Fruit fly (Drosophila melanogaster) whole organism, embryonic: ENCODE results near the gene bark.

Source experiments
- Bgb ChIP-seq: fragments of 200-800 bp; sonication (Bioruptor generic); IDR thresholded peaks from 2 replicates; pipeline ENCODE4 v1.3.6; 2022; ENCODE audit warnings: missing biosample characterization, missing genetic modification characterization; ENCODE audit not compliant: partially characterized antibody
- C15 ChIP-seq: fragments of 200-800 bp; sonication (Bioruptor generic); IDR thresholded peaks from 3 replicates; pipeline ENCODE4 v1.3.6; 2022; ENCODE audit warnings: missing biosample characterization, missing genetic modification characterization
- CG10431 ChIP-seq: fragments of 200-800 bp; sonication (Bioruptor generic); optimal IDR thresholded peaks from 3 replicates; lab custom pipeline; 2018; ENCODE audit warnings: missing biosample characterization, mild to moderate bottlenecking, missing genetic modification characterization
- CG10565 ChIP-seq: fragments of 200-800 bp; sonication (Bioruptor generic); optimal IDR thresholded peaks from 3 replicates; lab custom pipeline; 2016; ENCODE audit warnings: missing biosample characterization, mild to moderate bottlenecking, missing genetic modification characterization
- CG10979 ChIP-seq: fragments of 200-800 bp; sonication (Bioruptor generic); optimal IDR thresholded peaks from 2 replicates; lab custom pipeline; 2018; ENCODE audit warnings: missing biosample characterization, mild to moderate bottlenecking, missing genetic modification characterization, moderate library complexity
- CG11398 ChIP-seq: fragments of 200-800 bp; sonication (Bioruptor generic); optimal IDR thresholded peaks from 2 replicates; lab custom pipeline; 2016; ENCODE audit warnings: missing biosample characterization, missing genetic modification characterization
- CG11504 ChIP-seq: fragments of 200-800 bp; sonication (Bioruptor generic); optimal IDR thresholded peaks from 3 replicates; lab custom pipeline; 2019; ENCODE audit warnings: missing biosample characterization, mild to moderate bottlenecking, missing genetic modification characterization, moderate library complexity
- CG1233 ChIP-seq: fragments of 200-800 bp; sonication (Bioruptor generic); optimal IDR thresholded peaks from 4 replicates; lab custom pipeline; 2018; ENCODE audit warnings: missing biosample characterization, mild to moderate bottlenecking, missing genetic modification characterization
- CG12744 ChIP-seq: fragments of 200-800 bp; sonication (Bioruptor generic); optimal IDR thresholded peaks from 2 replicates; lab custom pipeline; 2016; ENCODE audit warnings: missing biosample characterization, missing genetic modification characterization
- CG13624 ChIP-seq: fragments of 200-800 bp; sonication (Bioruptor generic); optimal IDR thresholded peaks from 2 replicates; lab custom pipeline; 2016; ENCODE audit warnings: missing biosample characterization, missing genetic modification characterization
- CG1603 ChIP-seq: fragments of 200-800 bp; sonication (Bioruptor generic); optimal IDR thresholded peaks from 2 replicates; lab custom pipeline; 2019; ENCODE audit warnings: missing biosample characterization, mild to moderate bottlenecking, missing genetic modification characterization, moderate library complexity
- CG17568 ChIP-seq: fragments of 200-800 bp; sonication (Bioruptor generic); optimal IDR thresholded peaks from 2 replicates; lab custom pipeline; 2018; ENCODE audit warnings: missing biosample characterization, mild to moderate bottlenecking, missing genetic modification characterization, moderate library complexity
- CG1792 ChIP-seq: fragments of 200-800 bp; sonication (Bioruptor generic); optimal IDR thresholded peaks from 2 replicates; lab custom pipeline; 2016; ENCODE audit warnings: missing biosample characterization, missing genetic modification characterization
- CG18476 ChIP-seq: fragments of 200-800 bp; sonication (Bioruptor generic); optimal IDR thresholded peaks from 2 replicates; lab custom pipeline; 2016; ENCODE audit warnings: missing biosample characterization, mild to moderate bottlenecking, missing genetic modification characterization
- CG2116 ChIP-seq: fragments of 200-800 bp; sonication (Bioruptor generic); optimal IDR thresholded peaks from 3 replicates; lab custom pipeline; 2018; ENCODE audit warnings: missing biosample characterization, mild to moderate bottlenecking, missing genetic modification characterization
- CG3163 ChIP-seq: fragments of 200-800 bp; sonication (Bioruptor generic); optimal IDR thresholded peaks from 3 replicates; lab custom pipeline; 2016; ENCODE audit warnings: missing biosample characterization, missing genetic modification characterization
- CG3407 ChIP-seq: fragments of 200-800 bp; sonication (Bioruptor generic); optimal IDR thresholded peaks from 2 replicates; lab custom pipeline; 2018; ENCODE audit warnings: missing biosample characterization, mild to moderate bottlenecking, missing genetic modification characterization
- CG34224 ChIP-seq: fragments of 200-800 bp; sonication (Bioruptor generic); IDR thresholded peaks from 3 replicates; pipeline ENCODE4 v1.3.6; 2022; ENCODE audit warnings: missing biosample characterization, missing genetic modification characterization; ENCODE audit not compliant: partially characterized antibody
- CG5953 ChIP-seq: fragments of 200-800 bp; sonication (Bioruptor generic); IDR thresholded peaks from 2 replicates; pipeline ENCODE4 v1.3.6; 2022; ENCODE audit warnings: missing biosample characterization, missing genetic modification characterization
- CG6683 ChIP-seq: fragments of 200-800 bp; sonication (Bioruptor generic); optimal IDR thresholded peaks from 2 replicates; lab custom pipeline; 2017; ENCODE audit warnings: missing biosample characterization, mild to moderate bottlenecking, missing genetic modification characterization, missing genetic modification reagents
- CG8765 ChIP-seq: fragments of 200-800 bp; sonication (Bioruptor generic); IDR thresholded peaks from 2 replicates; pipeline ENCODE4 v1.3.6; 2022; ENCODE audit warnings: missing biosample characterization, missing genetic modification characterization
- CG9876 ChIP-seq: fragments of 200-800 bp; sonication (Bioruptor generic); optimal IDR thresholded peaks from 2 replicates; lab custom pipeline; 2016; ENCODE audit warnings: missing biosample characterization, missing genetic modification characterization
- HLH3B ChIP-seq: fragments of 200-800 bp; sonication (Bioruptor generic); IDR thresholded peaks from 2 replicates; pipeline ENCODE4 v1.3.6; 2022; ENCODE audit warnings: missing biosample characterization, missing genetic modification characterization
- HmgZ ChIP-seq: fragments of 200-800 bp; sonication (Bioruptor generic); optimal IDR thresholded peaks from 2 replicates; lab custom pipeline; 2018; ENCODE audit warnings: missing biosample characterization, mild to moderate bottlenecking, missing genetic modification characterization
- Jarid2 ChIP-seq: fragments of 200-800 bp; sonication (Bioruptor generic); optimal IDR thresholded peaks from 3 replicates; lab custom pipeline; 2017; ENCODE audit warnings: mild to moderate bottlenecking, missing biosample characterization, missing genetic modification reagents, missing genetic modification characterization
- Meics ChIP-seq: fragments of 200-800 bp; sonication (Bioruptor generic); optimal IDR thresholded peaks from 2 replicates; lab custom pipeline; 2017; ENCODE audit warnings: missing biosample characterization, mild to moderate bottlenecking, missing genetic modification characterization
- Nf-YC ChIP-seq: fragments of 200-800 bp; optimal IDR thresholded peaks from 3 replicates; lab custom pipeline; 2019; ENCODE audit warnings: missing biosample characterization, mild to moderate bottlenecking, missing genetic modification characterization, moderate library complexity
- Ptx1 ChIP-seq: fragments of 200-800 bp; sonication (Bioruptor generic); IDR thresholded peaks from 2 replicates; pipeline ENCODE4 v1.3.6; 2022; ENCODE audit warnings: missing biosample characterization, missing genetic modification characterization
- Sry-δ ChIP-seq: fragments of 200-800 bp; sonication (Bioruptor generic); optimal IDR thresholded peaks from 2 replicates; lab custom pipeline; 2016; ENCODE audit warnings: missing biosample characterization, missing genetic modification characterization
- TFAM ChIP-seq: fragments of 200-800 bp; sonication (Bioruptor generic); optimal IDR thresholded peaks from 2 replicates; lab custom pipeline; 2017; ENCODE audit warnings: missing biosample characterization, missing genetic modification characterization, inconsistent platforms
- Usf ChIP-seq: fragments of 200-800 bp; sonication (Bioruptor generic); optimal IDR thresholded peaks from 2 replicates; lab custom pipeline; 2017; ENCODE audit warnings: missing genotype, missing biosample characterization, missing genetic modification characterization
- Xbp1 ChIP-seq: fragments of 200-800 bp; sonication (Bioruptor generic); optimal IDR thresholded peaks from 3 replicates; lab custom pipeline; 2016; ENCODE audit warnings: missing biosample characterization, mild to moderate bottlenecking, missing genetic modification characterization
- ase ChIP-seq: fragments of 200-800 bp; sonication (Bioruptor generic); IDR thresholded peaks from 3 replicates; pipeline ENCODE4 v1.3.6; 2022; ENCODE audit warnings: missing biosample characterization, missing genetic modification characterization
- az2 ChIP-seq: fragments of 200-800 bp; sonication (Bioruptor generic); optimal IDR thresholded peaks from 3 replicates; lab custom pipeline; 2016; ENCODE audit warnings: missing biosample characterization, missing genetic modification characterization
- bsh ChIP-seq, 2 experiments: fragments of 200-800 bp; sonication (Bioruptor generic); optimal IDR thresholded peaks; 2 replicates each; lab custom pipeline; 2017 to 2018; ENCODE audit warnings: mild to moderate bottlenecking in 2 of 2, missing biosample characterization in 2 of 2, missing genetic modification characterization in 2 of 2, moderate library complexity in 1 of 2
- cg ChIP-seq: fragments of 200-800 bp; sonication (Bioruptor generic); optimal IDR thresholded peaks from 3 replicates; lab custom pipeline; 2019; ENCODE audit warnings: missing biosample characterization, mild to moderate bottlenecking, missing genetic modification characterization, moderate library complexity
- crol ChIP-seq: fragments of 200-800 bp; sonication (Bioruptor generic); IDR thresholded peaks from 2 replicates; pipeline ENCODE4 v1.3.6; 2022; ENCODE audit warnings: missing biosample characterization, missing genetic modification characterization
- fd102C ChIP-seq: fragments of 200-800 bp; sonication (Bioruptor generic); optimal IDR thresholded peaks from 2 replicates; lab custom pipeline; 2018; ENCODE audit warnings: missing biosample characterization, mild to moderate bottlenecking, missing genetic modification characterization, moderate library complexity
- ftz-f1 ChIP-seq: fragments of 200-800 bp; sonication (Bioruptor generic); optimal IDR thresholded peaks from 2 replicates; lab custom pipeline; 2016; ENCODE audit warnings: missing biosample characterization, missing genetic modification characterization
- gsb ChIP-seq: fragments of 200-800 bp; sonication (Bioruptor generic); IDR thresholded peaks from 2 replicates; pipeline ENCODE4 v1.3.6; 2022; ENCODE audit warnings: missing biosample characterization, missing genetic modification characterization
- lbe ChIP-seq: fragments of 200-800 bp; sonication (Bioruptor generic); optimal IDR thresholded peaks from 2 replicates; lab custom pipeline; 2016; ENCODE audit warnings: missing biosample characterization, mild to moderate bottlenecking, missing genetic modification characterization
- mam ChIP-seq: fragments of 200-800 bp; sonication (Bioruptor generic); optimal IDR thresholded peaks from 3 replicates; lab custom pipeline; 2016; ENCODE audit warnings: missing biosample characterization, missing genetic modification characterization
- prd ChIP-seq, 3 experiments: fragments of >200 bp in 2 of 3; fragments of 200-800 bp in 1 of 3; sonication (Bioruptor generic) in 1 of 3; optimal IDR thresholded peaks in 2 of 3; IDR thresholded peaks in 1 of 3; 2 replicates in 2 of 3; 3 replicates in 1 of 3; pipeline versions ENCODE4 v1.3.6 to Lab custom; 2017 to 2022; ENCODE audit warnings: missing biosample characterization in 1 of 3, missing genetic modification characterization in 1 of 3
- pum ChIP-seq: fragments of 200-800 bp; sonication (Bioruptor generic); optimal IDR thresholded peaks from 2 replicates; lab custom pipeline; 2016; ENCODE audit warnings: missing biosample characterization, missing genetic modification characterization
- sna ChIP-seq: fragments of 200-800 bp; sonication (Bioruptor generic); IDR thresholded peaks from 2 replicates; pipeline ENCODE4 v1.3.6; 2022; ENCODE audit warnings: missing biosample characterization, missing genetic modification characterization; ENCODE audit not compliant: partially characterized antibody
- sob ChIP-seq: fragments of 200-800 bp; sonication (Bioruptor generic); IDR thresholded peaks from 2 replicates; pipeline ENCODE4 v1.3.6; 2022; ENCODE audit warnings: missing biosample characterization, missing genetic modification characterization
- sr ChIP-seq: fragments of 200-800 bp; sonication (Bioruptor generic); IDR thresholded peaks from 3 replicates; pipeline ENCODE4 v1.3.6; 2022; ENCODE audit warnings: missing biosample characterization, missing genetic modification characterization
- tap ChIP-seq: fragments of 200-800 bp; optimal IDR thresholded peaks from 3 replicates; lab custom pipeline; 2019; ENCODE audit warnings: missing biosample characterization, mild to moderate bottlenecking, missing genetic modification characterization, moderate library complexity
- tx ChIP-seq: fragments of 200-800 bp; sonication (Bioruptor generic); optimal IDR thresholded peaks from 2 replicates; lab custom pipeline; 2016; ENCODE audit warnings: missing biosample characterization, missing genetic modification characterization
- wor ChIP-seq: fragments of 200-800 bp; sonication (Bioruptor generic); IDR thresholded peaks from 2 replicates; pipeline ENCODE4 v1.3.6; 2022; ENCODE audit warnings: missing biosample characterization, missing genetic modification characterization
- yki ChIP-seq: fragments of >200 bp; optimal IDR thresholded peaks from 3 replicates; lab custom pipeline; 2018

Gene bark

dm6 chr2L:3779143-3779788, 7.7 kb upstream of the bark start (continued):
- TF ChIP-seq CG10979 (tag; lab: Kevin White, UChicago) (no peak), mam (GFP tag; lab: Kevin White, UChicago) (no peak), CG1603 (tag; lab: Kevin White, UChicago) (no peak), Sry-δ (GFP tag; lab: Kevin White, UChicago) (no peak), sob (no peak), CG10565 (no peak), crol (GFP tag; lab: Robert Waterston, UW) (no peak), az2 (no peak), sna (no peak), C15 (no peak), CG17568 (no peak), ase (GFP tag; lab: Robert Waterston, UW) (no peak), TFAM (GFP tag; lab: Kevin White, UChicago) (no peak), tx (GFP tag; lab: Kevin White, UChicago) (no peak), HLH3B (GFP tag; lab: Robert Waterston, UW) (no peak), wor (GFP tag; lab: Robert Waterston, UW) (no peak), pum (GFP tag; lab: Kevin White, UChicago) (no peak), CG34224 (GFP tag; lab: Robert Waterston, UW) (no peak), ftz-f1 (GFP tag; lab: Kevin White, UChicago) (no peak), HmgZ (no peak), prd (optimal IDR thresholded peaks at IDR 0.05; lab: Kevin White, UChicago) (no peak), prd (GFP tag; IDR thresholded peaks at IDR 0.05; lab: Robert Waterston, UW) (no peak), CG6683 (GFP tag; lab: Kevin White, UChicago) (no peak), CG5953 (GFP tag; lab: Robert Waterston, UW) (no peak), Xbp1 (GFP tag; lab: Kevin White, UChicago) (no peak), Bgb (no peak), Meics (GFP tag; lab: Kevin White, UChicago) (no peak), CG11504 (tag; lab: Kevin White, UChicago) (peak; percentile 38), bsh (GFP tag; optimal IDR thresholded peaks at IDR 0.05; lab: Kevin White, UChicago) (no peak), lbe (GFP tag; lab: Kevin White, UChicago) (no peak), CG13624 (GFP tag; lab: Kevin White, UChicago) (no peak), CG12744 (GFP tag; lab: Kevin White, UChicago) (no peak), cg (GFP tag; lab: Kevin White, UChicago) (no peak), CG10431 (no peak), Ptx1 (GFP tag; lab: Robert Waterston, UW) (no peak), CG2116 (GFP tag; lab: Kevin White, UChicago) (peak; percentile 7), tap (no peak), CG1233 (no peak), gsb (no peak), fd102C (no peak), Nf-YC (tag; lab: Kevin White, UChicago) (no peak), CG3407 (GFP tag; lab: Kevin White, UChicago) (no peak), CG3163 (GFP tag; lab: Kevin White, UChicago) (no peak), sr (no peak), CG11398 (GFP tag; lab: Kevin White, UChicago) (no peak), yki (lab: Kevin White, UChicago) (no peak), Usf (GFP tag; lab: Kevin White, UChicago) (no peak), CG9876 (GFP tag; lab: Kevin White, UChicago) (no peak), CG18476 (GFP tag; lab: Kevin White, UChicago) (no peak), CG8765 (GFP tag; lab: Robert Waterston, UW) (no peak), Jarid2 (GFP tag; lab: Kevin White, UChicago) (no peak), CG1792 (GFP tag; lab: Kevin White, UChicago) (no peak)
